Worm (Caenorhabditis elegans) whole organism, young adult: ENCODE results near the gene F36D4.4.

Experiments used
- B0035.1 ChIP-seq: sonication (generic microtip); optimal IDR thresholded peaks from 2 replicates; lab custom pipeline; 2016; ENCODE audit warnings: missing genetic modification characterization, mild to moderate bottlenecking, missing compliant biosample characterization, missing genotype, missing genetic modification reagents
- ama-1 ChIP-seq, 3 experiments: fragments of 150-350 bp in 1 of 3; sonication (generic microtip) in 2 of 3; optimal IDR thresholded peaks; 2 replicates each; lab custom pipeline; 2014 to 2018; ENCODE audit warnings: missing biosample characterization in 2 of 3, missing genetic modification characterization in 2 of 3, missing genetic modification reagents in 2 of 3
- atf-7 ChIP-seq: sonication (generic microtip); optimal IDR thresholded peaks from 2 replicates; lab custom pipeline; 2017; ENCODE audit warnings: mild to moderate bottlenecking, missing genetic modification characterization, missing compliant biosample characterization
- hrde-1 ChIP-seq: sonication (generic microtip); optimal IDR thresholded peaks from 2 replicates; lab custom pipeline; 2016; ENCODE audit warnings: missing genetic modification characterization, mild to moderate bottlenecking, missing compliant biosample characterization, moderate library complexity, missing genotype, missing genetic modification reagents, borderline replicate concordance
- madf-10 ChIP-seq: sonication (generic microtip); optimal IDR thresholded peaks from 2 replicates; lab custom pipeline; 2016; ENCODE audit warnings: mild to moderate bottlenecking, missing genetic modification characterization, missing compliant biosample characterization
- mcd-1 ChIP-seq: fragments of 200-800 bp; sonication (Bioruptor generic); IDR thresholded peaks from 2 replicates; pipeline ENCODE4 v1.3.6; 2022; ENCODE audit warnings: missing genetic modification reagents, missing genetic modification characterization, missing compliant biosample characterization
- nhr-90 ChIP-seq: sonication (generic microtip); optimal IDR thresholded peaks from 2 replicates; lab custom pipeline; 2016; ENCODE audit warnings: missing genotype, mild to moderate bottlenecking, missing genetic modification characterization, missing compliant biosample characterization
- snpc-1.1 ChIP-seq: sonication (generic microtip); optimal IDR thresholded peaks from 2 replicates; lab custom pipeline; 2017; ENCODE audit warnings: missing genetic modification characterization, mild to moderate bottlenecking, missing compliant biosample characterization, antibody characterized with exemption, moderate library complexity, missing genotype, missing genetic modification reagents; ENCODE audit not compliant: insufficient read depth
- tbp1 ChIP-seq: fragments of 200-800 bp; sonication (Bioruptor generic); optimal IDR thresholded peaks from 2 replicates; lab custom pipeline; 2018; ENCODE audit warnings: mild to moderate bottlenecking, missing genetic modification characterization, missing compliant biosample characterization

DNA sequence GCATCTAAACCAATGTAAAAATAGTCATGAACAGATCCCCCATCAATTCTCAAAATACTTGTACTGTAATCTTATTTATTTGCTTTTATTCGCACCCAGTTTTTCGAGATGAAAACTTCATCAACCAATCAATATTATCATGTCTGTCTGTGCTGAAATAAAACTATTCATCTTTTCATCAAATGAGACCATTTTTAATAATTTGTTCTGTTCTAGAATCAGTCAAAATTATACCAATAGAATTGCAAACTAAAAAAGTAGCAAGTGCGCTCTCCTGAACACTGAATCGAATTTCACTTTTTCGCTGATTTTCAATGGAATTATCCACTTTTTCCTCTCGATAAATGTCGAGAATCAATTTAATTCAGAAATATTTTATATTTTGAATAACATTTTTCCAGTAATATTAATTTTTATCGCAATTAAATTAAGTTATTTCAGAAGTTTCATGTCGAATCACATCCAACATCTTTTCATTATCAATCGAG lies 14.5 kb downstream of the F36D4.4 start, which contains the start of gene trpp-4:
- no peak for TF ChIP-seq atf-7 (tag; lab: Kevin White, UChicago)
- no peak for TF ChIP-seq tbp1 (GFP tag; lab: Kevin White, UChicago)
- no peak for TF ChIP-seq ama-1 (optimal IDR thresholded peaks at IDR 0.05; lab: Kevin White, UChicago)
- TF ChIP-seq ama-1 (GFP tag; optimal IDR thresholded peaks at IDR 0.05; lab: Kevin White, UChicago): no peak
- no peak for TF ChIP-seq B0035.1 (tag; lab: Kevin White, UChicago)
- no peak for TF ChIP-seq nhr-90 (tag; lab: Kevin White, UChicago)
- no peak for TF ChIP-seq mcd-1 (GFP tag; lab: Robert Waterston, UW)
- TF ChIP-seq madf-10 (tag; lab: Kevin White, UChicago): no peak
- no peak for TF ChIP-seq snpc-1.1 (tag; lab: Kevin White, UChicago)
- no peak for TF ChIP-seq hrde-1 (tag; lab: Kevin White, UChicago)
